Fruit fly (Drosophila melanogaster) whole organism, embryonic: ENCODE data around the gene CG17105.
A peak's percentile ranks its signal among the peaks of the same experiment; 100 is the strongest.

ENCODE experiments used
- Aef1 ChIP-seq: fragments of 200-800 bp; sonication (Bioruptor generic); IDR thresholded peaks from 3 replicates; pipeline ENCODE4 v1.3.6; 2022; ENCODE audit warnings: missing biosample characterization, missing genetic modification characterization
- Antp ChIP-seq: fragments of 200-800 bp; sonication (Bioruptor generic); optimal IDR thresholded peaks from 3 replicates; lab custom pipeline; 2016; ENCODE audit warnings: missing biosample characterization, missing genetic modification characterization
- CG11398 ChIP-seq: fragments of 200-800 bp; sonication (Bioruptor generic); optimal IDR thresholded peaks from 2 replicates; lab custom pipeline; 2016; ENCODE audit warnings: missing biosample characterization, missing genetic modification characterization
- CG12236 ChIP-seq: fragments of 200-800 bp; sonication (Bioruptor generic); optimal IDR thresholded peaks from 2 replicates; lab custom pipeline; 2016; ENCODE audit warnings: missing biosample characterization, missing genetic modification characterization
- CG1233 ChIP-seq: fragments of 200-800 bp; sonication (Bioruptor generic); optimal IDR thresholded peaks from 4 replicates; lab custom pipeline; 2018; ENCODE audit warnings: missing biosample characterization, mild to moderate bottlenecking, missing genetic modification characterization
- CG12744 ChIP-seq: fragments of 200-800 bp; sonication (Bioruptor generic); optimal IDR thresholded peaks from 2 replicates; lab custom pipeline; 2016; ENCODE audit warnings: missing biosample characterization, missing genetic modification characterization
- CG13123 ChIP-seq: fragments of 200-800 bp; sonication (Bioruptor generic); optimal IDR thresholded peaks from 2 replicates; lab custom pipeline; 2016; ENCODE audit warnings: missing biosample characterization, missing genetic modification characterization
- CG13424 ChIP-seq: fragments of 200-800 bp; sonication (Bioruptor generic); optimal IDR thresholded peaks from 2 replicates; lab custom pipeline; 2019; ENCODE audit warnings: missing biosample characterization, mild to moderate bottlenecking, missing genetic modification characterization, moderate library complexity
- CG14965 ChIP-seq: fragments of 200-800 bp; sonication (Bioruptor generic); optimal IDR thresholded peaks from 2 replicates; lab custom pipeline; 2016; ENCODE audit warnings: missing biosample characterization, missing genetic modification characterization, borderline replicate concordance
- CG15696 ChIP-seq: fragments of 200-800 bp; sonication (Bioruptor generic); optimal IDR thresholded peaks from 2 replicates; lab custom pipeline; 2019; ENCODE audit warnings: missing biosample characterization, mild to moderate bottlenecking, missing genetic modification characterization, moderate library complexity
- CG1602 ChIP-seq: fragments of 200-800 bp; sonication (Bioruptor generic); optimal IDR thresholded peaks from 3 replicates; lab custom pipeline; 2016; ENCODE audit warnings: missing biosample characterization, missing genetic modification characterization
- CG2129 ChIP-seq: fragments of 200-800 bp; sonication (Bioruptor generic); IDR thresholded peaks from 2 replicates; pipeline ENCODE4 v1.3.6; 2022; ENCODE audit warnings: missing biosample characterization, missing genetic modification characterization; ENCODE audit not compliant: partially characterized antibody
- CG2889 ChIP-seq: fragments of 200-800 bp; sonication (Bioruptor generic); IDR thresholded peaks from 3 replicates; pipeline ENCODE4 v1.3.6; 2022; ENCODE audit warnings: missing biosample characterization, missing genetic modification characterization
- CG30403 ChIP-seq: fragments of 200-800 bp; sonication (Bioruptor generic); optimal IDR thresholded peaks from 3 replicates; lab custom pipeline; 2016; ENCODE audit warnings: missing biosample characterization, missing genetic modification characterization
- CG3065 ChIP-seq: fragments of 200-800 bp; sonication (Bioruptor generic); optimal IDR thresholded peaks from 2 replicates; lab custom pipeline; 2016; ENCODE audit warnings: missing biosample characterization, missing genetic modification characterization
- CG31224 ChIP-seq: fragments of 200-800 bp; sonication (Bioruptor generic); IDR thresholded peaks from 2 replicates; pipeline ENCODE4 v1.3.6; 2022; ENCODE audit warnings: missing biosample characterization, missing genetic modification characterization
- CG3838 ChIP-seq: fragments of 200-800 bp; sonication (Bioruptor generic); optimal IDR thresholded peaks from 3 replicates; lab custom pipeline; 2016; ENCODE audit warnings: missing biosample characterization, missing genetic modification characterization
- CG7963 ChIP-seq: fragments of 200-800 bp; sonication (Bioruptor generic); IDR thresholded peaks from 3 replicates; pipeline ENCODE4 v1.3.6; 2022; ENCODE audit warnings: missing biosample characterization, missing genetic modification characterization; ENCODE audit not compliant: partially characterized antibody
- CG8765 ChIP-seq: fragments of 200-800 bp; sonication (Bioruptor generic); IDR thresholded peaks from 2 replicates; pipeline ENCODE4 v1.3.6; 2022; ENCODE audit warnings: missing biosample characterization, missing genetic modification characterization
- Camta ChIP-seq: fragments of 200-800 bp; sonication (Bioruptor generic); optimal IDR thresholded peaks from 2 replicates; lab custom pipeline; 2016; ENCODE audit warnings: missing biosample characterization, missing genetic modification characterization
- Deaf1 ChIP-seq: fragments of 200-800 bp; optimal IDR thresholded peaks from 3 replicates; lab custom pipeline; 2019; ENCODE audit warnings: missing biosample characterization, mild to moderate bottlenecking, missing genetic modification characterization, moderate library complexity
- GATAe ChIP-seq: fragments of 200-800 bp; sonication (Bioruptor generic); conservative IDR thresholded peaks from 2 replicates; pipeline ENCODE4 v1.3.6; 2022; ENCODE audit warnings: missing biosample characterization, missing genetic modification characterization
- HLH4C ChIP-seq: fragments of 200-800 bp; sonication (Bioruptor generic); IDR thresholded peaks from 3 replicates; pipeline ENCODE4 v1.3.6; 2022; ENCODE audit warnings: missing biosample characterization, missing genetic modification characterization; ENCODE audit not compliant: partially characterized antibody
- HLH54F ChIP-seq: fragments of 200-800 bp; sonication (Bioruptor generic); optimal IDR thresholded peaks from 3 replicates; lab custom pipeline; 2016; ENCODE audit warnings: missing biosample characterization, missing genetic modification characterization
- Hey ChIP-seq: fragments of 200-800 bp; sonication (Bioruptor generic); optimal IDR thresholded peaks from 3 replicates; lab custom pipeline; 2018; ENCODE audit warnings: missing biosample characterization, mild to moderate bottlenecking, missing genetic modification characterization
- Lhr ChIP-seq: fragments of 200-800 bp; sonication (Bioruptor generic); optimal IDR thresholded peaks from 3 replicates; lab custom pipeline; 2017; ENCODE audit warnings: mild to moderate bottlenecking, missing biosample characterization, missing genetic modification reagents, missing genetic modification characterization
- MESR4 ChIP-seq: fragments of 200-800 bp; sonication (Bioruptor generic); optimal IDR thresholded peaks from 2 replicates; lab custom pipeline; 2018; ENCODE audit warnings: missing biosample characterization, mild to moderate bottlenecking, missing genetic modification characterization, moderate library complexity
- Max ChIP-seq: fragments of 200-800 bp; sonication (Bioruptor generic); optimal IDR thresholded peaks from 2 replicates; lab custom pipeline; 2016; ENCODE audit warnings: missing biosample characterization, mild to moderate bottlenecking, missing genetic modification characterization
- Nf-YC ChIP-seq: fragments of 200-800 bp; optimal IDR thresholded peaks from 3 replicates; lab custom pipeline; 2019; ENCODE audit warnings: missing biosample characterization, mild to moderate bottlenecking, missing genetic modification characterization, moderate library complexity
- Sox100B ChIP-seq: fragments of 200-800 bp; sonication (Bioruptor generic); optimal IDR thresholded peaks from 3 replicates; lab custom pipeline; 2018; ENCODE audit warnings: missing biosample characterization, mild to moderate bottlenecking, missing genetic modification characterization
- Sox102F ChIP-seq: fragments of 200-800 bp; sonication (Bioruptor generic); optimal IDR thresholded peaks from 2 replicates; lab custom pipeline; 2018; ENCODE audit warnings: missing biosample characterization, mild to moderate bottlenecking, missing genetic modification characterization, moderate library complexity
- ara ChIP-seq: fragments of 200-800 bp; sonication (Bioruptor generic); IDR thresholded peaks from 2 replicates; pipeline ENCODE4 v1.3.6; 2022; ENCODE audit warnings: missing biosample characterization, missing genetic modification characterization
- bbx ChIP-seq: fragments of 200-800 bp; sonication (Bioruptor generic); IDR thresholded peaks from 2 replicates; pipeline ENCODE4 v1.3.6; 2022; ENCODE audit warnings: missing biosample characterization, missing genetic modification characterization; ENCODE audit not compliant: partially characterized antibody
- bigmax ChIP-seq: fragments of 200-800 bp; sonication (Bioruptor generic); optimal IDR thresholded peaks from 2 replicates; lab custom pipeline; 2018; ENCODE audit warnings: missing biosample characterization, mild to moderate bottlenecking, missing genetic modification characterization
- btn ChIP-seq: fragments of 200-800 bp; sonication (Bioruptor generic); optimal IDR thresholded peaks from 2 replicates; lab custom pipeline; 2016; ENCODE audit warnings: missing biosample characterization, missing genetic modification characterization
- cad ChIP-seq: fragments of >200 bp; optimal IDR thresholded peaks from 2 replicates; lab custom pipeline; 2017; ENCODE audit warnings: missing biosample characterization, missing genetic modification characterization
- gro ChIP-seq: fragments of 200-800 bp; sonication (Bioruptor generic); optimal IDR thresholded peaks from 2 replicates; lab custom pipeline; 2016; ENCODE audit warnings: missing biosample characterization, missing genetic modification characterization
- h ChIP-seq: fragments of >200 bp; optimal IDR thresholded peaks from 2 replicates; lab custom pipeline; 2017
- odd ChIP-seq: fragments of 200-800 bp; sonication (Bioruptor generic); optimal IDR thresholded peaks from 2 replicates; lab custom pipeline; 2017; ENCODE audit warnings: missing biosample characterization, mild to moderate bottlenecking, missing genetic modification characterization
- otp ChIP-seq: fragments of 200-800 bp; sonication (Bioruptor generic); IDR thresholded peaks from 3 replicates; pipeline ENCODE4, ENCODE4 v1.3.6; 2022; ENCODE audit warnings: missing biosample characterization, missing genetic modification characterization
- prd ChIP-seq, 3 experiments: fragments of >200 bp in 2 of 3; fragments of 200-800 bp in 1 of 3; sonication (Bioruptor generic) in 1 of 3; optimal IDR thresholded peaks in 2 of 3; IDR thresholded peaks in 1 of 3; 2 replicates in 2 of 3; 3 replicates in 1 of 3; pipeline versions ENCODE4 v1.3.6 to Lab custom; 2017 to 2022; ENCODE audit warnings: missing biosample characterization in 1 of 3, missing genetic modification characterization in 1 of 3
- psq ChIP-seq: fragments of 200-800 bp; sonication (Bioruptor generic); optimal IDR thresholded peaks from 2 replicates; lab custom pipeline; 2017; ENCODE audit warnings: missing biosample characterization, missing genetic modification characterization
- sc ChIP-seq, 3 experiments: fragments of >200 bp in 2 of 3; fragments of 200-800 bp in 1 of 3; sonication (Bioruptor generic) in 1 of 3; optimal IDR thresholded peaks; 2 replicates in 2 of 3; 3 replicates in 1 of 3; lab custom pipeline; 2017; ENCODE audit warnings: mild to moderate bottlenecking in 1 of 3, missing biosample characterization in 1 of 3, missing genetic modification characterization in 1 of 3, missing genetic modification reagents in 1 of 3
- scrt ChIP-seq: fragments of 200-800 bp; sonication (Bioruptor generic); optimal IDR thresholded peaks from 2 replicates; lab custom pipeline; 2018; ENCODE audit warnings: missing biosample characterization, mild to moderate bottlenecking, missing genetic modification characterization, moderate library complexity
- sisA ChIP-seq: fragments of 200-800 bp; sonication (Bioruptor generic); IDR thresholded peaks from 2 replicates; pipeline ENCODE4 v1.3.6; 2022; ENCODE audit warnings: missing biosample characterization, missing genetic modification characterization
- tin ChIP-seq: fragments of 200-800 bp; sonication (Bioruptor generic); optimal IDR thresholded peaks from 3 replicates; lab custom pipeline; 2016; ENCODE audit warnings: missing biosample characterization, missing genetic modification characterization
- twi ChIP-seq: fragments of 200-800 bp; optimal IDR thresholded peaks from 2 replicates; lab custom pipeline; 2019; ENCODE audit warnings: missing biosample characterization, mild to moderate bottlenecking, missing genetic modification characterization, moderate library complexity
- tx ChIP-seq: fragments of 200-800 bp; sonication (Bioruptor generic); optimal IDR thresholded peaks from 2 replicates; lab custom pipeline; 2016; ENCODE audit warnings: missing biosample characterization, missing genetic modification characterization
- wek ChIP-seq: fragments of 200-800 bp; sonication (Bioruptor generic); optimal IDR thresholded peaks from 3 replicates; lab custom pipeline; 2018; ENCODE audit warnings: missing biosample characterization, mild to moderate bottlenecking, missing genetic modification characterization, moderate library complexity
- zfh1 ChIP-seq: fragments of 200-800 bp; sonication (Bioruptor generic); IDR thresholded peaks from 3 replicates; pipeline ENCODE4 v1.3.6; 2022; ENCODE audit warnings: missing biosample characterization, missing genetic modification characterization

CG17105 gene

dm6 chr2L:10703281-10703680 is 22.5 kb downstream of the CG17105 start, which contains the start of gene CG6415 (continued):
- TF ChIP-seq CG31224 (GFP tag; lab: Robert Waterston, UW) = peak; percentile 45; the same call in 1 of the 2 replicates
- TF ChIP-seq bigmax (GFP tag; lab: Kevin White, UChicago) = no peak
- no peak for TF ChIP-seq twi (tag; lab: Kevin White, UChicago)
- TF ChIP-seq ara (GFP tag; lab: Robert Waterston, UW) = peak; percentile 75
- TF ChIP-seq CG12236 = peak; percentile 32
- TF ChIP-seq CG13123 (GFP tag; lab: Kevin White, UChicago) = peak; percentile 8
- peak; percentile 41; the same call in 1 of the 2 replicates for TF ChIP-seq CG8765 (GFP tag; lab: Robert Waterston, UW)
- TF ChIP-seq HLH4C (GFP tag; lab: Robert Waterston, UW) = no peak
- TF ChIP-seq Hey (tag; lab: Kevin White, UChicago) = no peak
- peak; percentile 50; the same call in 1 of the 3 replicates for TF ChIP-seq CG2889 (GFP tag; lab: Robert Waterston, UW)
- peak; percentile 65 for TF ChIP-seq CG1233 (GFP tag; lab: Kevin White, UChicago)
- TF ChIP-seq Max = peak; percentile 3
- no peak for TF ChIP-seq Deaf1
- peak; percentile 84 for TF ChIP-seq CG13424
- peak; percentile 15 for TF ChIP-seq tx
- no peak for TF ChIP-seq MESR4 (GFP tag; lab: Kevin White, UChicago)
- TF ChIP-seq Nf-YC (tag; lab: Kevin White, UChicago) = peak; percentile 62
- TF ChIP-seq h (lab: Kevin White, UChicago) = no peak
- TF ChIP-seq btn (GFP tag; lab: Kevin White, UChicago) = peak; percentile 30
- peak; percentile 81 for TF ChIP-seq CG15696 (tag; lab: Kevin White, UChicago)
- no peak for TF ChIP-seq sc (optimal IDR thresholded peaks at IDR 0.05; lab: Kevin White, UChicago)
- peak; percentile 47 for TF ChIP-seq sc (GFP tag; optimal IDR thresholded peaks at IDR 0.05; lab: Kevin White, UChicago)
- TF ChIP-seq sisA (GFP tag; lab: Robert Waterston, UW) = peak; percentile 48
- no peak for TF ChIP-seq CG2129 (GFP tag; lab: Robert Waterston, UW)
- TF ChIP-seq CG3838 = no peak
- TF ChIP-seq CG3065 = no peak
- peak; percentile 83 for TF ChIP-seq zfh1
- peak; percentile 44; the same call in 1 of the 2 replicates for TF ChIP-seq GATAe (GFP tag; lab: Robert Waterston, UW)
- no peak for TF ChIP-seq cad (GFP tag; lab: Kevin White, UChicago)
- TF ChIP-seq CG30403 (GFP tag; lab: Kevin White, UChicago) = peak; percentile 69
- TF ChIP-seq tin (GFP tag; lab: Kevin White, UChicago) = peak; percentile 70
- peak; percentile 56 for TF ChIP-seq Antp (GFP tag; lab: Kevin White, UChicago)
- peak; percentile 68 for TF ChIP-seq Sox100B (GFP tag; lab: Kevin White, UChicago)
- TF ChIP-seq wek (GFP tag; lab: Kevin White, UChicago) = peak; percentile 9
- peak; percentile 70 for TF ChIP-seq Sox102F
- TF ChIP-seq psq (GFP tag; lab: Kevin White, UChicago) = no peak
- TF ChIP-seq odd (GFP tag; lab: Kevin White, UChicago) = peak; percentile 30
- TF ChIP-seq Aef1 (GFP tag; lab: Robert Waterston, UW) = peak; percentile 68
- TF ChIP-seq gro (GFP tag; lab: Kevin White, UChicago) = peak; percentile 47
- peak; percentile 76; the same call in 2 of the 3 replicates for TF ChIP-seq otp
- TF ChIP-seq bbx = no peak
- TF ChIP-seq scrt (GFP tag; lab: Kevin White, UChicago) = peak; percentile 68
- TF ChIP-seq Camta (GFP tag; lab: Kevin White, UChicago) = peak; percentile 64
- TF ChIP-seq CG11398 (GFP tag; lab: Kevin White, UChicago) = peak; percentile 42
- TF ChIP-seq Lhr (GFP tag; lab: Kevin White, UChicago) = peak; percentile 1
- peak; percentile 42 for TF ChIP-seq CG14965 (GFP tag; lab: Kevin White, UChicago)
- peak; percentile 12 for TF ChIP-seq CG12744 (GFP tag; lab: Kevin White, UChicago)
- TF ChIP-seq CG1602 (GFP tag; lab: Kevin White, UChicago) = peak; percentile 48
- no peak for TF ChIP-seq CG7963 (GFP tag; lab: Robert Waterston, UW)
- no peak for TF ChIP-seq prd (optimal IDR thresholded peaks at IDR 0.05; lab: Kevin White, UChicago)
- peak; percentile 89 for TF ChIP-seq prd (GFP tag; IDR thresholded peaks at IDR 0.05; lab: Robert Waterston, UW)
- peak; percentile 36 for TF ChIP-seq HLH54F
